Fruit fly (Drosophila melanogaster) whole organism, prepupa: ENCODE measurements around the gene CG32219.
A peak's percentile ranks its signal among the peaks of the same experiment; 100 is the strongest.

ENCODE experiments used
- Blimp-1 ChIP-seq: fragments of 200-800 bp; sonication (Bioruptor generic); optimal IDR thresholded peaks from 3 replicates; lab custom pipeline; 2017; ENCODE audit warnings: missing biosample characterization, missing genetic modification characterization, mild to moderate bottlenecking, moderate library complexity, missing genetic modification reagents
- CG10631 ChIP-seq: fragments of 200-800 bp; sonication (Bioruptor generic); optimal IDR thresholded peaks from 2 replicates; lab custom pipeline; 2016; ENCODE audit warnings: missing biosample characterization, missing genetic modification characterization
- CG10669 ChIP-seq: fragments of 200-800 bp; sonication (Bioruptor generic); optimal IDR thresholded peaks from 3 replicates; lab custom pipeline; 2018; ENCODE audit warnings: missing biosample characterization, mild to moderate bottlenecking, missing genetic modification characterization, moderate library complexity
- CG11294 ChIP-seq: fragments of 200-800 bp; sonication (Bioruptor generic); IDR thresholded peaks from 2 replicates; pipeline ENCODE4 v1.3.6; 2022; ENCODE audit warnings: missing biosample characterization, missing genetic modification characterization
- CG11902 ChIP-seq: fragments of 200-800 bp; sonication (Bioruptor generic); optimal IDR thresholded peaks from 3 replicates; lab custom pipeline; 2016; ENCODE audit warnings: missing biosample characterization, missing genetic modification characterization
- CG15336 ChIP-seq: fragments of 200-800 bp; sonication (Bioruptor generic); IDR thresholded peaks from 2 replicates; pipeline ENCODE4 v1.3.6; 2022; ENCODE audit warnings: missing biosample characterization, missing genetic modification characterization
- CG1621 ChIP-seq: fragments of 200-800 bp; sonication (Bioruptor generic); optimal IDR thresholded peaks from 3 replicates; lab custom pipeline; 2018; ENCODE audit warnings: missing biosample characterization, mild to moderate bottlenecking, missing genetic modification characterization
- CG16779 ChIP-seq: fragments of 200-800 bp; sonication (Bioruptor generic); optimal IDR thresholded peaks from 3 replicates; lab custom pipeline; 2017; ENCODE audit warnings: missing biosample characterization, mild to moderate bottlenecking, missing genetic modification characterization
- CG3032 ChIP-seq: fragments of 200-800 bp; optimal IDR thresholded peaks from 2 replicates; lab custom pipeline; 2019; ENCODE audit warnings: missing biosample characterization, mild to moderate bottlenecking, missing genetic modification characterization, moderate library complexity
- CG31627 ChIP-seq: fragments of 200-800 bp; sonication (Bioruptor generic); optimal IDR thresholded peaks from 3 replicates; lab custom pipeline; 2016; ENCODE audit warnings: missing biosample characterization, missing genetic modification characterization
- CG32006 ChIP-seq: fragments of 200-800 bp; sonication (Bioruptor generic); optimal IDR thresholded peaks from 3 replicates; lab custom pipeline; 2017; ENCODE audit warnings: missing biosample characterization, mild to moderate bottlenecking, missing genetic modification characterization
- CG3919 ChIP-seq: fragments of 200-800 bp; sonication (Bioruptor generic); optimal IDR thresholded peaks from 3 replicates; lab custom pipeline; 2016; ENCODE audit warnings: missing biosample characterization, missing genetic modification characterization
- CG4318 ChIP-seq: fragments of 200-800 bp; sonication (Bioruptor generic); optimal IDR thresholded peaks from 3 replicates; lab custom pipeline; 2017; ENCODE audit warnings: missing biosample characterization, mild to moderate bottlenecking, missing genetic modification characterization
- CG6163 ChIP-seq: fragments of 200-800 bp; sonication (Bioruptor generic); IDR thresholded peaks from 3 replicates; pipeline ENCODE4 v1.3.6; 2022; ENCODE audit warnings: missing biosample characterization, missing genetic modification characterization
- CG6276 ChIP-seq: fragments of 200-800 bp; sonication (Bioruptor generic); optimal IDR thresholded peaks from 2 replicates; lab custom pipeline; 2017; ENCODE audit warnings: missing biosample characterization, mild to moderate bottlenecking, missing genetic modification characterization
- CG6792 ChIP-seq: fragments of 200-800 bp; sonication (Bioruptor generic); optimal IDR thresholded peaks from 3 replicates; lab custom pipeline; 2016; ENCODE audit warnings: missing biosample characterization, missing genetic modification characterization
- CG6854 ChIP-seq: fragments of 200-800 bp; sonication (Bioruptor generic); optimal IDR thresholded peaks from 2 replicates; lab custom pipeline; 2017; ENCODE audit warnings: missing biosample characterization, mild to moderate bottlenecking, missing genetic modification characterization
- CG8119 ChIP-seq: fragments of 200-800 bp; sonication (Bioruptor generic); IDR thresholded peaks from 3 replicates; pipeline ENCODE4 v1.3.6; 2022; ENCODE audit warnings: missing biosample characterization, missing genetic modification characterization
- CG8319 ChIP-seq: fragments of 200-800 bp; sonication (Bioruptor generic); optimal IDR thresholded peaks from 3 replicates; lab custom pipeline; 2016; ENCODE audit warnings: missing biosample characterization, missing genetic modification characterization
- CG8632 ChIP-seq: fragments of 200-800 bp; sonication (Bioruptor generic); optimal IDR thresholded peaks from 3 replicates; lab custom pipeline; 2016; ENCODE audit warnings: missing biosample characterization, missing genetic modification characterization
- CG9139 ChIP-seq: fragments of 200-800 bp; sonication (Bioruptor generic); optimal IDR thresholded peaks from 3 replicates; lab custom pipeline; 2017; ENCODE audit warnings: missing biosample characterization, mild to moderate bottlenecking, missing genetic modification characterization
- Eip93F ChIP-seq: fragments of 200-800 bp; sonication (Bioruptor generic); optimal IDR thresholded peaks from 2 replicates; lab custom pipeline; 2016; ENCODE audit warnings: missing biosample characterization, mild to moderate bottlenecking, missing genetic modification characterization
- Ets96B ChIP-seq: fragments of 200-800 bp; optimal IDR thresholded peaks from 2 replicates; lab custom pipeline; 2019; ENCODE audit warnings: missing biosample characterization, mild to moderate bottlenecking, missing genetic modification characterization, moderate library complexity
- Hr38 ChIP-seq: sonication (Bioruptor generic); optimal IDR thresholded peaks from 2 replicates; lab custom pipeline; 2016; ENCODE audit warnings: missing biosample characterization, missing genetic modification characterization
- Hr39 ChIP-seq: fragments of 200-800 bp; sonication (Bioruptor generic); optimal IDR thresholded peaks from 2 replicates; lab custom pipeline; 2016; ENCODE audit warnings: missing biosample characterization, missing genetic modification characterization
- Hr4 ChIP-seq: fragments of 200-800 bp; sonication (Bioruptor generic); optimal IDR thresholded peaks from 3 replicates; lab custom pipeline; 2016; ENCODE audit warnings: missing biosample characterization, missing genetic modification characterization
- Met ChIP-seq: fragments of 200-800 bp; sonication (Bioruptor generic); optimal IDR thresholded peaks from 3 replicates; lab custom pipeline; 2016; ENCODE audit warnings: missing biosample characterization, missing genetic modification characterization
- OdsH ChIP-seq: fragments of 200-800 bp; sonication (Bioruptor generic); optimal IDR thresholded peaks from 3 replicates; lab custom pipeline; 2016; ENCODE audit warnings: missing biosample characterization, missing genetic modification characterization
- achi ChIP-seq: fragments of 200-800 bp; sonication (Bioruptor generic); optimal IDR thresholded peaks from 3 replicates; lab custom pipeline; 2016; ENCODE audit warnings: missing biosample characterization, missing genetic modification characterization
- acj6 ChIP-seq: fragments of 200-800 bp; sonication (Bioruptor generic); optimal IDR thresholded peaks from 3 replicates; lab custom pipeline; 2016; ENCODE audit warnings: missing biosample characterization, missing genetic modification characterization
- cyc ChIP-seq: fragments of 200-800 bp; sonication (Bioruptor generic); optimal IDR thresholded peaks from 3 replicates; lab custom pipeline; 2016; ENCODE audit warnings: missing biosample characterization, missing genetic modification characterization
- dsx ChIP-seq: fragments of 200-800 bp; optimal IDR thresholded peaks from 3 replicates; lab custom pipeline; 2019; ENCODE audit warnings: missing biosample characterization, mild to moderate bottlenecking, missing genetic modification characterization, moderate library complexity; ENCODE audit not compliant: poor library complexity, severe bottlenecking
- eg ChIP-seq: fragments of 200-800 bp; sonication (Bioruptor generic); IDR thresholded peaks from 3 replicates; pipeline ENCODE4 v1.3.6; 2022; ENCODE audit warnings: missing biosample characterization, missing genetic modification characterization
- fd85E ChIP-seq: fragments of 200-800 bp; sonication (Bioruptor generic); optimal IDR thresholded peaks from 3 replicates; lab custom pipeline; 2016; ENCODE audit warnings: missing biosample characterization, missing genetic modification characterization
- fkh ChIP-seq: fragments of 200-800 bp; sonication (Bioruptor generic); optimal IDR thresholded peaks from 3 replicates; lab custom pipeline; 2017; ENCODE audit warnings: missing biosample characterization, mild to moderate bottlenecking, missing genetic modification characterization, moderate library complexity
- lz ChIP-seq: fragments of 200-800 bp; sonication (Bioruptor generic); optimal IDR thresholded peaks from 3 replicates; lab custom pipeline; 2016; ENCODE audit warnings: missing biosample characterization, missing genetic modification characterization
- pdm3 ChIP-seq: fragments of 200-800 bp; sonication (Bioruptor generic); optimal IDR thresholded peaks from 3 replicates; lab custom pipeline; 2016; ENCODE audit warnings: missing biosample characterization, missing genetic modification characterization
- salr ChIP-seq, 2 experiments: fragments of 200-800 bp; sonication (Bioruptor generic); optimal IDR thresholded peaks; 3 replicates each; lab custom pipeline; 2016 to 2018; ENCODE audit warnings: missing biosample characterization in 2 of 2, missing genetic modification characterization in 2 of 2, mild to moderate bottlenecking in 1 of 2
- spab ChIP-seq: fragments of 200-800 bp; sonication (Bioruptor generic); optimal IDR thresholded peaks from 2 replicates; lab custom pipeline; 2017; ENCODE audit warnings: missing biosample characterization, mild to moderate bottlenecking, missing genetic modification characterization, missing genetic modification reagents
- svp ChIP-seq: fragments of 200-800 bp; sonication (Bioruptor generic); peaks from one replicate; lab custom pipeline; 2016; ENCODE audit warnings: missing biosample characterization, missing genetic modification characterization
- topi ChIP-seq: fragments of 200-800 bp; sonication (Bioruptor generic); optimal IDR thresholded peaks from 3 replicates; lab custom pipeline; 2016; ENCODE audit warnings: missing biosample characterization, missing genetic modification characterization
- vri ChIP-seq: fragments of 200-800 bp; sonication (Bioruptor generic); optimal IDR thresholded peaks from 3 replicates; lab custom pipeline; 2016; ENCODE audit warnings: missing biosample characterization, mild to moderate bottlenecking, missing genetic modification characterization

The CG32219 gene

DNA sequence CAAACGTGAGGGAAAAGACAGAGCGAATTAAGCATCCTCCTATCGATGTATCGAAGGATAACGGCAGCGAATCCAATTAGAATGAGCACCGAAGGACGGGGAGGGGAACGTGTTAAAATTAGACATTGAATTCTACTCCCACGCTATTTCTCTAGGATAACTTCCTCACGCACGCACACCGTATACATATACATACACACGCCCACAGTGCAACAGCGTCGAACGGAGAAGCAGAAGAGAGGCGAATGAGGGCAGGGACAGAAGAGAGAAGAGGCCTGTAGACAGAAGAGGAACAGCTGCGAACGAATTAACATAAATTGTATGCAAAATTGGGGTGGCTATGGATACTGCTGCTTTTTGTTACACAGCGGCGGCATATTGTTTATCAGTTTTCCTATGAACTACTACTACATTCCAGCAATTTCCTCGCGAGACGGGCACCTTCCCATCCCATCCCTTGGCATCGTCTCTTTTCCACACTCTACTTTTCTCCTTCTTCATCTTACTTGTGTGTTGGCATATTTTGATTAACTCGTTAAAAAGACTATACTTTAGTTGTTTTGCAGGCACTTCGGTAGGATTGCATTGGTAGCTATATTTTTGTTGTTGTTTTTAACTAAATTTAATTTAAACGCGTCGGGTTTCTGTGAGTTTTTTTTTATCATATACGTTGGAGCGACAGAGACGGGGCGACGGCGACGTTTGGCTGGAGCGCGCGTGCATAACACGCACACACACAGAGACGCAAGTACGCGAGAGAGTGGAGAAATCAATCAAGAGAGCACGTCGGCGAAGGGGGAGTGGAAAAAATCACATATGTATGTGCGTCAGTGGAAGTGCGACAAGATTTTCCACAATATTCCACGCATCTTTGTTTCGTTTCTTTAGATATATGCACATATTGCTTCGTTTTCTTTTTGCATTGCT lies 42.5 kb downstream of the CG32219 start (continued):
- no peak for TF ChIP-seq CG8632 (GFP tag; lab: Kevin White, UChicago)
- peak; percentile 65 for TF ChIP-seq vri (GFP tag; lab: Kevin White, UChicago)
- TF ChIP-seq CG6163 (GFP tag; lab: Robert Waterston, UW), result peak; percentile 61; the same call in 2 of the 3 replicates
- no peak for TF ChIP-seq svp
- TF ChIP-seq fkh, result no peak

- TF ChIP-seq OdsH (GFP tag; lab: Kevin White, UChicago) (no peak), CG6792 (GFP tag; lab: Kevin White, UChicago) (peak; percentile 20), acj6 (GFP tag; lab: Kevin White, UChicago) (peak; percentile 5), pdm3 (GFP tag; lab: Kevin White, UChicago) (no peak), cyc (GFP tag; lab: Kevin White, UChicago) (no peak), CG32006 (GFP tag; lab: Kevin White, UChicago) (peak; percentile 49), Hr39 (no peak), CG4318 (GFP tag; lab: Kevin White, UChicago) (no peak), CG11294 (no peak), Hr38 (no peak), CG10669 (GFP tag; lab: Kevin White, UChicago) (no peak), CG6276 (GFP tag; lab: Kevin White, UChicago) (no peak), CG15336 (0 out of 2 replicates have a peak, but pooled peaks have one; percentile 12), eg (GFP tag; lab: Robert Waterston, UW) (0 out of 3 replicates have a peak, but pooled peaks have one; percentile 10), Ets96B (no peak), CG8632 (GFP tag; lab: Kevin White, UChicago) (no peak), fkh (no peak), salr (GFP tag; optimal IDR thresholded peaks at IDR 0.05; lab: Kevin White, UChicago) (no peak), topi (GFP tag; lab: Kevin White, UChicago) (peak; percentile 5), CG31627 (GFP tag; lab: Kevin White, UChicago) (no peak), CG11902 (GFP tag; lab: Kevin White, UChicago) (no peak), spab (no peak), CG1621 (tag; lab: Kevin White, UChicago) (no peak)
These were observed 43.2 kb downstream of the CG32219 start for dm6 chr3L:19907706-19908070.

- peak; percentile 89 for TF ChIP-seq vri (GFP tag; lab: Kevin White, UChicago)
- TF ChIP-seq CG16779, result no peak
- TF ChIP-seq svp, result peak; percentile 78
- TF ChIP-seq cyc (GFP tag; lab: Kevin White, UChicago), result no peak
- peak; percentile 23 for TF ChIP-seq CG3919 (GFP tag; lab: Kevin White, UChicago)
- no peak for TF ChIP-seq CG3032 (tag; lab: Kevin White, UChicago)
- TF ChIP-seq lz, result no peak
- no peak for TF ChIP-seq CG11294
- no peak for TF ChIP-seq CG8119 (GFP tag; lab: Robert Waterston, UW)
- TF ChIP-seq CG6276 (GFP tag; lab: Kevin White, UChicago), result no peak
- TF ChIP-seq Blimp-1 (GFP tag; lab: Kevin White, UChicago), result peak; percentile 96
- no peak for TF ChIP-seq achi (GFP tag; lab: Kevin White, UChicago)
- TF ChIP-seq Eip93F (GFP tag; lab: Kevin White, UChicago), result peak; percentile 38
- no peak for TF ChIP-seq Ets96B
- TF ChIP-seq fd85E (GFP tag; lab: Kevin White, UChicago), result no peak
- TF ChIP-seq CG8319 (GFP tag; lab: Kevin White, UChicago), result no peak
- TF ChIP-seq CG6854 (GFP tag; lab: Kevin White, UChicago), result no peak
- TF ChIP-seq CG32006 (GFP tag; lab: Kevin White, UChicago), result no peak
- no peak for TF ChIP-seq CG9139 (GFP tag; lab: Kevin White, UChicago)
- no peak for TF ChIP-seq CG10669 (GFP tag; lab: Kevin White, UChicago)
- no peak for TF ChIP-seq pdm3 (GFP tag; lab: Kevin White, UChicago)
- no peak for TF ChIP-seq CG10631 (GFP tag; lab: Kevin White, UChicago)
- peak in 1 of 2 experiments; percentile 17 for TF ChIP-seq salr (GFP tag; optimal IDR thresholded peaks at IDR 0.05; lab: Kevin White, UChicago)
- no peak for TF ChIP-seq eg (GFP tag; lab: Robert Waterston, UW)
- no peak for TF ChIP-seq Met (GFP tag; lab: Kevin White, UChicago)
- TF ChIP-seq CG15336, result no peak
- TF ChIP-seq Hr4 (GFP tag; lab: Kevin White, UChicago), result no peak
- peak; percentile 57 for TF ChIP-seq dsx (GFP tag; lab: Kevin White, UChicago)
- peak; percentile 96 for TF ChIP-seq fkh
These were observed 43.9 kb downstream of the CG32219 start for dm6 chr3L:19906780-19907705.
